Worm (Caenorhabditis elegans) whole organism, late embryonic: ENCODE measurements around the gene arp-6.

ENCODE experiments used
- ama-1 ChIP-seq: fragments of 150-350 bp; optimal IDR thresholded peaks from 2 replicates; lab custom pipeline; 2014
- fkh-10 ChIP-seq: fragments of 150-350 bp; optimal IDR thresholded peaks from 2 replicates; lab custom pipeline; 2014; ENCODE audit warnings: missing biosample characterization, missing genetic modification reagents, missing genetic modification characterization
- nhr-11 ChIP-seq: fragments of 150-350 bp; optimal IDR thresholded peaks from 2 replicates; lab custom pipeline; 2014; ENCODE audit warnings: missing biosample characterization, missing genetic modification characterization
- tbx-2 ChIP-seq: sonication (generic microtip); optimal IDR thresholded peaks from 2 replicates; lab custom pipeline; 2016; ENCODE audit warnings: missing genetic modification characterization, missing compliant biosample characterization

DNA sequence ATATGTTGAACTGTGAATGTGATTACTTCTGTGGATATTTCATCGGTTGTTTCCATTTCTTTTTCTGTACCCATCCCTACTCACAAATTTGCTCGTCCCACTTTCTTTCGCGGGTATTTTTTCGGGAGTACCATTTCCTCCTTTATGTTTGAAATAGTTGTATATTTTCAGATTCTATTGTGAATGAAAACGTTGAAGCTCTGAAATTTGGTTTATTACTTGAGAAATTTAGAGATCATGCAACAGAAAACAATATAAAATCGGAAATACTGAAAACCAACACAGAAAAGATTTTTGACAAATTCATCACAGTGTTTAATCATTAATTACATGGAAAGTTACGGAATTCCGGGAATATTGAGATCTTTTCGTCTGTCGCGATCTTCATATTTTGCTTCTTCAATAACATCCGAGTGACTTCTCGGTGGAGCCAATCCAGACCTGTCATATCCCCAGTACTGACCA is 16.5 kb downstream of the arp-6 start:
- TF ChIP-seq fkh-10 (GFP tag; lab: Kevin White, UChicago) (no peak), ama-1 (lab: Kevin White, UChicago) (no peak), tbx-2 (no peak), nhr-11 (no peak)
